Fruit fly (Drosophila melanogaster) whole organism, pupa: ENCODE results near the gene Tsf1.

Source experiments
- CG4496 ChIP-seq: fragments of 200-800 bp; sonication (Bioruptor generic); IDR thresholded peaks from 3 replicates; pipeline ENCODE4 v1.3.6; 2022; ENCODE audit warnings: missing biosample characterization, missing genetic modification characterization
- CG9948 ChIP-seq: fragments of 200-800 bp; sonication (Bioruptor generic); optimal IDR thresholded peaks from 2 replicates; lab custom pipeline; 2018; ENCODE audit warnings: missing biosample characterization, mild to moderate bottlenecking, missing genetic modification characterization, moderate library complexity
- D1 ChIP-seq: fragments of 200-800 bp; sonication (Bioruptor generic); optimal IDR thresholded peaks from 2 replicates; lab custom pipeline; 2018; ENCODE audit warnings: missing biosample characterization, mild to moderate bottlenecking, missing genetic modification characterization, moderate library complexity
- Pif1B ChIP-seq: fragments of 200-800 bp; sonication (Bioruptor generic); optimal IDR thresholded peaks from 3 replicates; lab custom pipeline; 2016; ENCODE audit warnings: missing biosample characterization, missing genetic modification characterization
- rn ChIP-seq: fragments of 200-800 bp; sonication (Bioruptor generic); IDR thresholded peaks from 2 replicates; pipeline ENCODE4 v1.3.6; 2022; ENCODE audit warnings: missing biosample characterization, missing genetic modification characterization

DNA sequence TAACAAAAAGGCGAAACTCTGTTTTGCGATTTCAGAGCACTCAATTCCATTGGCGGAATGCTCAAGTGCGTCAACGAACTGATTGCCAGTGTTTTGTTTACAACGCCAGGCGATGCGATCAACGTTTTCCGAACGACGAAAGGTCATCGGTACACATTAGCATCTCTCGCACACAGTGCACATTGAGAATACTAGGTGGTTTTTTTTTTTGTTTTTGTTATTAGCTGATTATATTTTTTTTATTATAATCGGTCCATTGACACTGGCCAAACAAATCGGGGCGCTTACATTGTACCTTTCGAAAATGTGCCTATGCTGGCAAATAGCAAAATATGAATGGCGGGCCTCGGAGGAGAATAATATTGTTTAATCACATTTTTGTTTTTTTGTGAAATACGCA, 8.3 kb downstream of the Tsf1 start:
- TF ChIP-seq rn (GFP tag; lab: Robert Waterston, UW) (no peak), D1 (no peak), Pif1B (no peak), CG9948 (tag; lab: Kevin White, UChicago) (no peak), CG4496 (GFP tag; lab: Robert Waterston, UW) (no peak)
